Worm (Caenorhabditis elegans): ENCODE measurements around the gene mam-5.

ce11 chrV:9964152-9964785 lies 11.8 kb downstream of the mam-5 start:
- TF ChIP-seq pha-4 (tag; optimal IDR thresholded peaks at IDR 0.05) (no peak), hlh-1 (tag; optimal IDR thresholded peaks at IDR 0.05) (no peak), nhr-76 (tag; optimal IDR thresholded peaks at IDR 0.05) (no peak), ztf-11 (tag; optimal IDR thresholded peaks at IDR 0.05) (no peak), elt-1 (tag; optimal IDR thresholded peaks at IDR 0.05; ENCODE audit: borderline replicate concordance, insufficient read depth) (no peak), ceh-39 (tag; optimal IDR thresholded peaks at IDR 0.05) (no peak), nhr-28 (tag; optimal IDR thresholded peaks at IDR 0.05) (no peak), snpc-4 (tag; optimal IDR thresholded peaks at IDR 0.05) (no peak), sptf-1 (tag; optimal IDR thresholded peaks at IDR 0.05) (peak; percentile 0), unc-62 (GFP tag; optimal IDR thresholded peaks at IDR 0.05) (no peak)
